Fruit fly (Drosophila melanogaster) whole organism, embryonic: ENCODE measurements around the gene CG14062.
A peak's percentile ranks its signal among the peaks of the same experiment; 100 is the strongest.

ENCODE experiments used
- ATbp ChIP-seq: fragments of 200-800 bp; sonication (Bioruptor generic); optimal IDR thresholded peaks from 2 replicates; lab custom pipeline; 2017; ENCODE audit warnings: missing biosample characterization, mild to moderate bottlenecking, missing genetic modification characterization, missing genetic modification reagents
- Ada2b ChIP-seq: fragments of 200-800 bp; sonication (Bioruptor generic); IDR thresholded peaks from 2 replicates; pipeline ENCODE4 v1.3.6; 2022; ENCODE audit warnings: missing biosample characterization, missing genetic modification characterization
- Bgb ChIP-seq: fragments of 200-800 bp; sonication (Bioruptor generic); IDR thresholded peaks from 2 replicates; pipeline ENCODE4 v1.3.6; 2022; ENCODE audit warnings: missing biosample characterization, missing genetic modification characterization; ENCODE audit not compliant: partially characterized antibody
- CG10147 ChIP-seq: fragments of 200-800 bp; sonication (Bioruptor generic); optimal IDR thresholded peaks from 2 replicates; lab custom pipeline; 2019; ENCODE audit warnings: missing biosample characterization, mild to moderate bottlenecking, missing genetic modification characterization, moderate library complexity
- CG10565 ChIP-seq: fragments of 200-800 bp; sonication (Bioruptor generic); optimal IDR thresholded peaks from 3 replicates; lab custom pipeline; 2016; ENCODE audit warnings: missing biosample characterization, mild to moderate bottlenecking, missing genetic modification characterization
- CG12219 ChIP-seq: fragments of 200-800 bp; sonication (Bioruptor generic); optimal IDR thresholded peaks from 3 replicates; lab custom pipeline; 2018; ENCODE audit warnings: missing biosample characterization, mild to moderate bottlenecking, missing genetic modification characterization
- CG13424 ChIP-seq: fragments of 200-800 bp; sonication (Bioruptor generic); optimal IDR thresholded peaks from 2 replicates; lab custom pipeline; 2019; ENCODE audit warnings: missing biosample characterization, mild to moderate bottlenecking, missing genetic modification characterization, moderate library complexity
- CG13894 ChIP-seq: fragments of 200-800 bp; sonication (Bioruptor generic); optimal IDR thresholded peaks from 3 replicates; lab custom pipeline; 2018; ENCODE audit warnings: missing biosample characterization, mild to moderate bottlenecking, missing genetic modification characterization, moderate library complexity
- CG15011 ChIP-seq: fragments of 200-800 bp; sonication (Bioruptor generic); optimal IDR thresholded peaks from 3 replicates; lab custom pipeline; 2018; ENCODE audit warnings: missing biosample characterization, mild to moderate bottlenecking, missing genetic modification characterization
- CG15479 ChIP-seq: fragments of 200-800 bp; sonication (Bioruptor generic); optimal IDR thresholded peaks from 3 replicates; lab custom pipeline; 2019; ENCODE audit warnings: missing biosample characterization, mild to moderate bottlenecking, missing genetic modification characterization, moderate library complexity
- CG1647 ChIP-seq: fragments of 200-800 bp; sonication (Bioruptor generic); optimal IDR thresholded peaks from 3 replicates; lab custom pipeline; 2016; ENCODE audit warnings: missing biosample characterization, missing genetic modification characterization
- CG18476 ChIP-seq: fragments of 200-800 bp; sonication (Bioruptor generic); optimal IDR thresholded peaks from 2 replicates; lab custom pipeline; 2016; ENCODE audit warnings: missing biosample characterization, mild to moderate bottlenecking, missing genetic modification characterization
- CG31388 ChIP-seq: fragments of 200-800 bp; sonication (Bioruptor generic); optimal IDR thresholded peaks from 2 replicates; lab custom pipeline; 2016; ENCODE audit warnings: missing biosample characterization, missing genetic modification characterization
- CG32772 ChIP-seq: fragments of 200-800 bp; sonication (Bioruptor generic); IDR thresholded peaks from 2 replicates; pipeline ENCODE4 v1.3.6; 2022; ENCODE audit warnings: missing biosample characterization, missing genetic modification characterization
- CG33557 ChIP-seq: fragments of 200-800 bp; sonication (Bioruptor generic); optimal IDR thresholded peaks from 2 replicates; lab custom pipeline; 2019; ENCODE audit warnings: missing biosample characterization, mild to moderate bottlenecking, missing genetic modification characterization, moderate library complexity
- CG3407 ChIP-seq: fragments of 200-800 bp; sonication (Bioruptor generic); optimal IDR thresholded peaks from 2 replicates; lab custom pipeline; 2018; ENCODE audit warnings: missing biosample characterization, mild to moderate bottlenecking, missing genetic modification characterization
- CG5245 ChIP-seq: fragments of 200-800 bp; sonication (Bioruptor generic); optimal IDR thresholded peaks from 3 replicates; lab custom pipeline; 2016; ENCODE audit warnings: missing biosample characterization, missing genetic modification characterization
- CG6175 ChIP-seq: fragments of 200-800 bp; sonication (Bioruptor generic); IDR thresholded peaks from 3 replicates; pipeline ENCODE4 v1.3.6; 2022; ENCODE audit warnings: missing biosample characterization, missing genetic modification characterization
- CG6689 ChIP-seq: fragments of 200-800 bp; sonication (Bioruptor generic); IDR thresholded peaks from 2 replicates; pipeline ENCODE4 v1.3.6; 2022; ENCODE audit warnings: missing biosample characterization, missing genetic modification characterization
- CG8765 ChIP-seq: fragments of 200-800 bp; sonication (Bioruptor generic); IDR thresholded peaks from 2 replicates; pipeline ENCODE4 v1.3.6; 2022; ENCODE audit warnings: missing biosample characterization, missing genetic modification characterization
- CrebB ChIP-seq: fragments of 200-800 bp; sonication (Bioruptor generic); optimal IDR thresholded peaks from 3 replicates; lab custom pipeline; 2018; ENCODE audit warnings: missing biosample characterization, mild to moderate bottlenecking, missing genetic modification characterization
- Dip3 ChIP-seq: fragments of 200-800 bp; sonication (Bioruptor generic); optimal IDR thresholded peaks from 3 replicates; lab custom pipeline; 2016; ENCODE audit warnings: missing biosample characterization, missing genetic modification characterization
- Doc2 ChIP-seq: fragments of 200-800 bp; sonication (Bioruptor generic); IDR thresholded peaks from 2 replicates; pipeline ENCODE4 v1.3.6; 2022; ENCODE audit warnings: missing biosample characterization, missing genetic modification characterization
- Ets97D ChIP-seq: fragments of 200-800 bp; sonication (Bioruptor generic); optimal IDR thresholded peaks from 3 replicates; lab custom pipeline; 2016; ENCODE audit warnings: missing biosample characterization, missing genetic modification characterization
- Fer1 ChIP-seq: fragments of 200-800 bp; sonication (Bioruptor generic); optimal IDR thresholded peaks from 2 replicates; lab custom pipeline; 2017; ENCODE audit warnings: missing biosample characterization, mild to moderate bottlenecking, missing genetic modification characterization
- Fer3 ChIP-seq: fragments of 200-800 bp; sonication (Bioruptor generic); optimal IDR thresholded peaks from 2 replicates; lab custom pipeline; 2018; ENCODE audit warnings: missing biosample characterization, mild to moderate bottlenecking, missing genetic modification characterization, moderate library complexity
- HLH54F ChIP-seq: fragments of 200-800 bp; sonication (Bioruptor generic); optimal IDR thresholded peaks from 3 replicates; lab custom pipeline; 2016; ENCODE audit warnings: missing biosample characterization, missing genetic modification characterization
- NC2β ChIP-seq: fragments of 200-800 bp; sonication (Bioruptor generic); optimal IDR thresholded peaks from 2 replicates; lab custom pipeline; 2016; ENCODE audit warnings: missing biosample characterization, missing genetic modification characterization
- Oaz ChIP-seq: fragments of 200-800 bp; sonication (Bioruptor generic); IDR thresholded peaks from 2 replicates; pipeline ENCODE4 v1.3.6; 2022; ENCODE audit warnings: missing biosample characterization, missing genetic modification characterization
- Oli ChIP-seq: fragments of 200-800 bp; sonication (Bioruptor generic); optimal IDR thresholded peaks from 2 replicates; lab custom pipeline; 2018; ENCODE audit warnings: missing biosample characterization, mild to moderate bottlenecking, missing genetic modification characterization, moderate library complexity
- Scr ChIP-seq: fragments of 200-800 bp; sonication (Bioruptor generic); IDR thresholded peaks from 2 replicates; pipeline ENCODE4 v1.3.6; 2022; ENCODE audit warnings: missing biosample characterization, missing genetic modification characterization; ENCODE audit not compliant: partially characterized antibody
- Taf1 ChIP-seq: fragments of 200-800 bp; sonication (Bioruptor generic); IDR thresholded peaks from 2 replicates; pipeline ENCODE4 v1.3.6; 2022; ENCODE audit warnings: missing biosample characterization, missing genetic modification characterization
- Usf ChIP-seq: fragments of 200-800 bp; sonication (Bioruptor generic); optimal IDR thresholded peaks from 2 replicates; lab custom pipeline; 2017; ENCODE audit warnings: missing genotype, missing biosample characterization, missing genetic modification characterization
- ac ChIP-seq: fragments of 200-800 bp; sonication (Bioruptor generic); optimal IDR thresholded peaks from 3 replicates; lab custom pipeline; 2017; ENCODE audit warnings: missing biosample characterization, mild to moderate bottlenecking, missing genetic modification characterization
- chinmo ChIP-seq: fragments of 200-800 bp; sonication (Bioruptor generic); IDR thresholded peaks from 4 replicates; pipeline ENCODE4 v1.3.6; 2022; ENCODE audit warnings: missing biosample characterization, missing genetic modification characterization; ENCODE audit not compliant: partially characterized antibody
- dan ChIP-seq: fragments of 200-800 bp; sonication (Bioruptor generic); IDR thresholded peaks from 2 replicates; pipeline ENCODE4 v1.3.6; 2022; ENCODE audit warnings: missing biosample characterization, missing genetic modification characterization
- en ChIP-seq: fragments of 200-800 bp; sonication (Bioruptor generic); optimal IDR thresholded peaks from 2 replicates; lab custom pipeline; 2016; ENCODE audit warnings: missing biosample characterization, missing genetic modification characterization
- exex ChIP-seq: fragments of 200-800 bp; sonication (Bioruptor generic); optimal IDR thresholded peaks from 4 replicates; lab custom pipeline; 2018; ENCODE audit warnings: missing biosample characterization, mild to moderate bottlenecking, missing genetic modification characterization, moderate library complexity
- ftz-f1 ChIP-seq: fragments of 200-800 bp; sonication (Bioruptor generic); optimal IDR thresholded peaks from 2 replicates; lab custom pipeline; 2016; ENCODE audit warnings: missing biosample characterization, missing genetic modification characterization
- gem ChIP-seq: fragments of 200-800 bp; sonication (Bioruptor generic); optimal IDR thresholded peaks from 2 replicates; lab custom pipeline; 2019; ENCODE audit warnings: missing biosample characterization, mild to moderate bottlenecking, missing genetic modification characterization, moderate library complexity
- gt ChIP-seq: fragments of 200-800 bp; sonication (Bioruptor generic); IDR thresholded peaks from 2 replicates; pipeline ENCODE4 v1.3.6; 2022; ENCODE audit warnings: missing biosample characterization, missing genetic modification characterization
- hth ChIP-seq: fragments of >200 bp; optimal IDR thresholded peaks from 2 replicates; lab custom pipeline; 2017; ENCODE audit warnings: inconsistent platforms
- knrl ChIP-seq: fragments of 200-800 bp; sonication (Bioruptor generic); IDR thresholded peaks from 3 replicates; pipeline ENCODE4 v1.3.6; 2022; ENCODE audit warnings: missing biosample characterization, missing genetic modification characterization; ENCODE audit not compliant: partially characterized antibody
- nau ChIP-seq: fragments of 200-800 bp; sonication (Bioruptor generic); optimal IDR thresholded peaks from 3 replicates; lab custom pipeline; 2017; ENCODE audit warnings: missing biosample characterization, mild to moderate bottlenecking, missing genetic modification characterization, missing genetic modification reagents
- nerfin-2 ChIP-seq: fragments of 200-800 bp; sonication (Bioruptor generic); IDR thresholded peaks from 2 replicates; pipeline ENCODE4 v1.3.6; 2022; ENCODE audit warnings: missing biosample characterization, missing genetic modification characterization; ENCODE audit not compliant: partially characterized antibody
- pho ChIP-seq: fragments of 200-800 bp; sonication (Bioruptor generic); optimal IDR thresholded peaks from 2 replicates; lab custom pipeline; 2016; ENCODE audit warnings: missing biosample characterization, missing genetic modification characterization
- slou ChIP-seq: fragments of 200-800 bp; sonication (Bioruptor generic); optimal IDR thresholded peaks from 3 replicates; lab custom pipeline; 2016; ENCODE audit warnings: missing biosample characterization, missing genetic modification characterization
- toy ChIP-seq: fragments of 200-800 bp; sonication (Bioruptor generic); IDR thresholded peaks from 2 replicates; pipeline ENCODE4 v1.3.6; 2022; ENCODE audit warnings: missing biosample characterization, missing genetic modification characterization
- vfl ChIP-seq: fragments of 200-800 bp; sonication (Bioruptor generic); optimal IDR thresholded peaks from 2 replicates; lab custom pipeline; 2016; ENCODE audit warnings: missing biosample characterization, missing genetic modification characterization
- vvl ChIP-seq: fragments of 200-800 bp; sonication (Bioruptor generic); IDR thresholded peaks from 2 replicates; pipeline ENCODE4 v1.3.6; 2022; ENCODE audit warnings: missing biosample characterization, missing genetic modification characterization
- wor ChIP-seq: fragments of 200-800 bp; sonication (Bioruptor generic); IDR thresholded peaks from 2 replicates; pipeline ENCODE4 v1.3.6; 2022; ENCODE audit warnings: missing biosample characterization, missing genetic modification characterization

The CG14062 gene

dm6 chr3R:28672134-28672533 lies 29.4 kb upstream of the CG14062 start (continued):
- TF ChIP-seq CG31388 (GFP tag; lab: Kevin White, UChicago) (peak; percentile 73), Bgb (GFP tag; lab: Robert Waterston, UW) (peak; percentile 61), vfl (peak; percentile 28), CG3407 (GFP tag; lab: Kevin White, UChicago) (peak; percentile 77), gem (peak; percentile 80), Scr (no peak), CG6689 (GFP tag; lab: Robert Waterston, UW) (peak; percentile 72), Oli (tag; lab: Kevin White, UChicago) (peak; percentile 74), CG10565 (GFP tag; lab: Kevin White, UChicago) (peak; percentile 12), CG13424 (tag; lab: Kevin White, UChicago) (peak; percentile 75), CG6175 (peak; percentile 78), CrebB (tag; lab: Kevin White, UChicago) (no peak), pho (GFP tag; lab: Kevin White, UChicago) (peak; percentile 70), Ada2b (GFP tag; lab: Robert Waterston, UW) (peak; percentile 71), Doc2 (peak; percentile 62; the same call in 1 of the 2 replicates), ftz-f1 (no peak), hth (no peak), Dip3 (peak; percentile 58), ATbp (GFP tag; lab: Kevin White, UChicago) (peak; percentile 68), HLH54F (peak; percentile 73), slou (peak; percentile 52), CG5245 (GFP tag; lab: Kevin White, UChicago) (peak; percentile 95), dan (GFP tag; lab: Robert Waterston, UW) (no peak), knrl (GFP tag; lab: Robert Waterston, UW) (peak; percentile 46; the same call in 1 of the 3 replicates), CG1647 (GFP tag; lab: Kevin White, UChicago) (peak; percentile 77), CG15011 (GFP tag; lab: Kevin White, UChicago) (peak; percentile 20), NC2β (peak; percentile 93), CG18476 (GFP tag; lab: Kevin White, UChicago) (peak; percentile 52), exex (tag; lab: Kevin White, UChicago) (peak; percentile 10), CG33557 (GFP tag; lab: Kevin White, UChicago) (no peak), CG13894 (tag; lab: Kevin White, UChicago) (no peak), gt (GFP tag; lab: Robert Waterston, UW) (peak; percentile 66), wor (GFP tag; lab: Robert Waterston, UW) (0 out of 2 replicates have a peak, but pooled peaks have one; percentile 24), CG32772 (GFP tag; lab: Robert Waterston, UW) (peak; percentile 86), vvl (GFP tag; lab: Robert Waterston, UW) (peak; percentile 94), CG8765 (GFP tag; lab: Robert Waterston, UW) (peak; percentile 31; the same call in 1 of the 2 replicates), toy (GFP tag; lab: Robert Waterston, UW) (no peak), Usf (peak; percentile 63), Ets97D (GFP tag; lab: Kevin White, UChicago) (peak; percentile 81), nau (GFP tag; lab: Kevin White, UChicago) (no peak), Taf1 (GFP tag; lab: Robert Waterston, UW) (0 out of 2 replicates have a peak, but pooled peaks have one; percentile 6), en (GFP tag; lab: Kevin White, UChicago) (peak; percentile 83), CG15479 (GFP tag; lab: Kevin White, UChicago) (no peak), Fer3 (peak; percentile 87), CG12219 (peak; percentile 63), ac (GFP tag; lab: Kevin White, UChicago) (no peak), Oaz (GFP tag; lab: Robert Waterston, UW) (peak; percentile 65), Fer1 (GFP tag; lab: Kevin White, UChicago) (no peak), chinmo (GFP tag; lab: Robert Waterston, UW) (peak; percentile 58; the same call in 1 of the 4 replicates), nerfin-2 (GFP tag; lab: Robert Waterston, UW) (no peak), CG10147 (no peak)
